Worm (Caenorhabditis elegans): ENCODE measurements around the gene Y51H7C.9.

ce11 chrII:1378259-1378658 is 33.0 kb downstream of the Y51H7C.9 start, which contains the start of gene F54D12.10:
- TF ChIP-seq egl-27 (tag; optimal IDR thresholded peaks at IDR 0.05) (no peak), nhr-77 (tag; optimal IDR thresholded peaks at IDR 0.05) (no peak), snpc-4 (tag; optimal IDR thresholded peaks at IDR 0.05) (no peak), nhr-71 (tag; optimal IDR thresholded peaks at IDR 0.05) (no peak), sox-4 (tag; optimal IDR thresholded peaks at IDR 0.05) (no peak), nhr-12 (tag; optimal IDR thresholded peaks at IDR 0.05) (no peak), ces-1 (GFP tag; optimal IDR thresholded peaks at IDR 0.05) (no peak), xbp-1 (tag; optimal IDR thresholded peaks at IDR 0.05) (no peak), fos-1 (tag; optimal IDR thresholded peaks at IDR 0.05) (no peak), lin-15B (tag; optimal IDR thresholded peaks at IDR 0.05) (no peak), skn-1 (tag; optimal IDR thresholded peaks at IDR 0.05) (no peak)

Data from whole organism, L1 larva.